Fruit fly (Drosophila melanogaster): ENCODE results near the gene CG5895.

- TF ChIP-seq CG9948 (tag; optimal IDR thresholded peaks at IDR 0.05) (no peak), EcR (GFP tag; optimal IDR thresholded peaks at IDR 0.05) (peak; percentile 36), Ets98B (GFP tag; IDR thresholded peaks at IDR 0.05) (no peak; the same call in 1 of the 2 replicates), Pif1A (GFP tag; optimal IDR thresholded peaks at IDR 0.05) (no peak), CG34367 (tag; optimal IDR thresholded peaks at IDR 0.05) (no peak), CG13204 (GFP tag; optimal IDR thresholded peaks at IDR 0.05) (no peak), CG17806 (tag; optimal IDR thresholded peaks at IDR 0.05) (no peak)
These were observed 25.7 kb downstream of the CG5895 start for dm6 chr3L:16060806-16061600.

Measured in whole organism, pupa.